Worm (Caenorhabditis elegans): ENCODE measurements around the gene athp-1.
A peak's percentile ranks its signal among the peaks of the same experiment; 100 is the strongest.

- TF ChIP-seq sma-9 (GFP tag; optimal IDR thresholded peaks at IDR 0.05), result no peak
- TF ChIP-seq sma-9 (tag; optimal IDR thresholded peaks at IDR 0.05), result no peak
- no peak for TF ChIP-seq egl-27 (tag; optimal IDR thresholded peaks at IDR 0.05)
- TF ChIP-seq ztf-11 (tag; optimal IDR thresholded peaks at IDR 0.05), result no peak
- no peak for TF ChIP-seq nhr-237 (tag; optimal IDR thresholded peaks at IDR 0.05)
- no peak for TF ChIP-seq unc-55 (GFP tag; optimal IDR thresholded peaks at IDR 0.05)
- no peak for TF ChIP-seq lin-11 (tag; optimal IDR thresholded peaks at IDR 0.05)
- peak; percentile 83 for TF ChIP-seq gmeb-1 (tag; optimal IDR thresholded peaks at IDR 0.05)
- no peak for TF ChIP-seq ama-1 (optimal IDR thresholded peaks at IDR 0.05)
- no peak for TF ChIP-seq C34F6.9 (tag; optimal IDR thresholded peaks at IDR 0.05)
- no peak for TF ChIP-seq nhr-77 (tag; optimal IDR thresholded peaks at IDR 0.05)
- peak; percentile 93 for TF ChIP-seq nhr-25 (tag; optimal IDR thresholded peaks at IDR 0.05)
- TF ChIP-seq fos-1 (tag; optimal IDR thresholded peaks at IDR 0.05), result no peak
- TF ChIP-seq nhr-21 (tag; optimal IDR thresholded peaks at IDR 0.05), result no peak
- peak; percentile 62 for TF ChIP-seq mab-5 (tag; optimal IDR thresholded peaks at IDR 0.05)
Measured at ce11 chrIII:10907678-10908217, 26.2 kb downstream of the athp-1 start.
